Worm (Caenorhabditis elegans) whole organism, late embryonic: Measurements from ENCODE around the gene R107.9.
"Not testable (repeated sequence)": the region's sequence is repeated elsewhere in the genome, so short reads cannot be mapped to it uniquely, and the experiment has no call there.

Source experiments
- K09A11.1 ChIP-seq: sonication (generic microtip); optimal IDR thresholded peaks from 2 replicates; lab custom pipeline; 2017; ENCODE audit warnings: antibody characterized with exemption, mild to moderate bottlenecking, missing genetic modification characterization, missing compliant biosample characterization; ENCODE audit not compliant: insufficient read depth
- T23F11.4 ChIP-seq: fragments of 200-800 bp; sonication (Bioruptor generic); optimal IDR thresholded peaks from 2 replicates; lab custom pipeline; 2018; ENCODE audit warnings: mild to moderate bottlenecking, missing genetic modification characterization, missing compliant biosample characterization
- ceh-14 ChIP-seq: sonication (generic microtip); optimal IDR thresholded peaks from 2 replicates; lab custom pipeline; 2016; ENCODE audit warnings: missing genotype, missing genetic modification characterization, missing compliant biosample characterization
- ceh-18 ChIP-seq: sonication (generic microtip); optimal IDR thresholded peaks from 2 replicates; lab custom pipeline; 2016; ENCODE audit warnings: missing genetic modification characterization, missing compliant biosample characterization
- ceh-19 ChIP-seq: fragments of 200-800 bp; sonication (Bioruptor generic); optimal IDR thresholded peaks from 2 replicates; lab custom pipeline; 2018; ENCODE audit warnings: mild to moderate bottlenecking, missing genetic modification characterization, missing compliant biosample characterization
- ceh-22 ChIP-seq: sonication (generic microtip); optimal IDR thresholded peaks from 2 replicates; lab custom pipeline; 2017; ENCODE audit warnings: missing biosample characterization, missing genetic modification characterization
- ceh-30 ChIP-seq: fragments of 150-350 bp; optimal IDR thresholded peaks from 2 replicates; lab custom pipeline; 2014; ENCODE audit warnings: missing biosample characterization, missing genetic modification characterization
- ceh-31 ChIP-seq: sonication (generic microtip); optimal IDR thresholded peaks from 2 replicates; lab custom pipeline; 2016; ENCODE audit warnings: missing genetic modification characterization, missing compliant biosample characterization
- ceh-48 ChIP-seq: sonication (generic microtip); optimal IDR thresholded peaks from 2 replicates; lab custom pipeline; 2016; ENCODE audit warnings: missing genetic modification characterization, inconsistent platforms, missing compliant biosample characterization
- ceh-9 ChIP-seq: sonication (generic microtip); optimal IDR thresholded peaks from 2 replicates; lab custom pipeline; 2016; ENCODE audit warnings: mild to moderate bottlenecking, missing genetic modification characterization, inconsistent platforms, missing compliant biosample characterization
- dmd-4 ChIP-seq: sonication (generic microtip); optimal IDR thresholded peaks from 2 replicates; lab custom pipeline; 2016; ENCODE audit warnings: borderline replicate concordance, missing genetic modification characterization, missing compliant biosample characterization
- dve-1 ChIP-seq: sonication (generic microtip); optimal IDR thresholded peaks from 2 replicates; lab custom pipeline; 2017; ENCODE audit warnings: antibody characterized with exemption, mild to moderate bottlenecking, missing genetic modification characterization, missing compliant biosample characterization
- elt-4 ChIP-seq: sonication (generic microtip); optimal IDR thresholded peaks from 2 replicates; lab custom pipeline; 2016; ENCODE audit warnings: missing genetic modification characterization, missing compliant biosample characterization
- eyg-1 ChIP-seq: sonication (generic microtip); optimal IDR thresholded peaks from 2 replicates; lab custom pipeline; 2016; ENCODE audit warnings: missing genotype, missing genetic modification characterization, missing compliant biosample characterization
- fkh-10 ChIP-seq: fragments of 150-350 bp; optimal IDR thresholded peaks from 2 replicates; lab custom pipeline; 2014; ENCODE audit warnings: missing biosample characterization, missing genetic modification reagents, missing genetic modification characterization
- hlh-13 ChIP-seq: fragments of 200-800 bp; sonication (Bioruptor generic); optimal IDR thresholded peaks from 2 replicates; lab custom pipeline; 2018; ENCODE audit warnings: mild to moderate bottlenecking, missing genetic modification characterization, missing compliant biosample characterization
- hlh-6 ChIP-seq: sonication (generic microtip); optimal IDR thresholded peaks from 2 replicates; lab custom pipeline; 2016; ENCODE audit warnings: missing genotype, missing genetic modification characterization, missing compliant biosample characterization
- hlh-8 ChIP-seq: sonication (generic microtip); optimal IDR thresholded peaks from 2 replicates; lab custom pipeline; 2016; ENCODE audit warnings: missing genotype, missing genetic modification characterization, missing compliant biosample characterization
- madf-2 ChIP-seq: sonication (generic microtip); optimal IDR thresholded peaks from 2 replicates; lab custom pipeline; 2017; ENCODE audit warnings: missing genetic modification characterization, missing compliant biosample characterization
- mec-3 ChIP-seq: sonication (generic microtip); optimal IDR thresholded peaks from 2 replicates; lab custom pipeline; 2016; ENCODE audit warnings: borderline replicate concordance, missing genetic modification characterization, missing compliant biosample characterization
- nhr-232 ChIP-seq: sonication (generic microtip); optimal IDR thresholded peaks from 2 replicates; lab custom pipeline; 2016; ENCODE audit warnings: missing genetic modification characterization, missing compliant biosample characterization
- pat-9 ChIP-seq: fragments of 200-800 bp; sonication (Bioruptor generic); optimal IDR thresholded peaks from 2 replicates; lab custom pipeline; 2018; ENCODE audit warnings: mild to moderate bottlenecking, missing genetic modification characterization, moderate library complexity, missing compliant biosample characterization
- pax-1 ChIP-seq: fragments of 150-350 bp; optimal IDR thresholded peaks from 2 replicates; lab custom pipeline; 2014; ENCODE audit warnings: missing biosample characterization, missing genetic modification characterization
- pros-1 ChIP-seq: fragments of 150-350 bp; optimal IDR thresholded peaks from 2 replicates; lab custom pipeline; 2014; ENCODE audit warnings: missing biosample characterization, missing genetic modification reagents, missing genetic modification characterization
- ref-2 ChIP-seq: sonication (generic microtip); optimal IDR thresholded peaks from 2 replicates; lab custom pipeline; 2016; ENCODE audit warnings: missing genetic modification characterization, missing compliant biosample characterization
- sox-2 ChIP-seq: fragments of 200-800 bp; sonication (Bioruptor generic); IDR thresholded peaks from 2 replicates; pipeline ENCODE4 v1.3.6; 2022; ENCODE audit warnings: missing genetic modification reagents, missing genetic modification characterization, missing compliant biosample characterization
- sox-4 ChIP-seq: sonication (generic microtip); optimal IDR thresholded peaks from 2 replicates; lab custom pipeline; 2017; ENCODE audit warnings: mild to moderate bottlenecking, missing genetic modification characterization, inconsistent platforms, missing compliant biosample characterization
- tbx-7 ChIP-seq: sonication (generic microtip); optimal IDR thresholded peaks from 2 replicates; lab custom pipeline; 2016; ENCODE audit warnings: missing genotype, missing genetic modification characterization, missing compliant biosample characterization
- ttx-3 ChIP-seq: sonication (generic microtip); optimal IDR thresholded peaks from 2 replicates; lab custom pipeline; 2016; ENCODE audit warnings: missing genetic modification reagents, missing genetic modification characterization, missing compliant biosample characterization
- unc-86 ChIP-seq: sonication (generic microtip); optimal IDR thresholded peaks from 2 replicates; lab custom pipeline; 2016; ENCODE audit warnings: missing genetic modification characterization, missing compliant biosample characterization

R107.9 gene

DNA sequence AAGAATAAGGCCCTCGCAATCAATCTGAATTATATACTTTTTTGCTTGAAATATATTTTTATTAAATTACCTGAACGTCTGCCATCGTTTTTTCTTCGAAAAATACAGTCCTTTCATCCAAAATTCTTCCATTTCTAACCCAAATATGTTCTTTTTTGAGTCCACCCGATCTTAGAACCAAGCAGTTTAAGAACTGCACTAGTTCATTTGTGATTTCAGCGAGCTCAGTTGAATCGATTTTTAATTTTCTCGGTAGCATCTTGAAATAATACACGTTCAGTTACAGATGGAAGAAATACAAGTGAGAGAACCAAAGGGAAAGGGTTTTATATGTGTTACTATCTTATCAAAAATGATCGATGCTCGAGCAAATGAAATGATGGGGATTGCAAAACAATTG lies 38.2 kb upstream of the R107.9 start, which contains the start of gene F59B2.3:
F59B2.3 (minus strand) TSS at position 259 of the 400 bp plus-strand sequence.
- no peak for TF ChIP-seq pros-1
- TF ChIP-seq ceh-31 (tag; lab: Kevin White, UChicago) = no peak
- TF ChIP-seq unc-86 (tag; lab: Kevin White, UChicago) = no peak
- TF ChIP-seq dve-1 (tag; lab: Kevin White, UChicago) = no peak
- TF ChIP-seq madf-2 (tag; lab: Kevin White, UChicago) = no peak
- TF ChIP-seq pax-1 (tag; lab: Kevin White, UChicago) = no peak

ce11 chrIII:9001491-9001890 lies 36.3 kb upstream of the R107.9 start:
- no peak for TF ChIP-seq ceh-18
- TF ChIP-seq K09A11.1 (tag; lab: Kevin White, UChicago) = no peak
- TF ChIP-seq ceh-19 (GFP tag; lab: Kevin White, UChicago) = no peak
- TF ChIP-seq dve-1 (tag; lab: Kevin White, UChicago) = no peak
- TF ChIP-seq sox-4 (tag; lab: Kevin White, UChicago) = no peak
- TF ChIP-seq mec-3 (tag; lab: Kevin White, UChicago) = no peak
- TF ChIP-seq ceh-30 (tag; lab: Kevin White, UChicago) = no peak
- no peak for TF ChIP-seq ref-2 (tag; lab: Kevin White, UChicago)
- TF ChIP-seq nhr-232 (tag; lab: Kevin White, UChicago) = no peak
- TF ChIP-seq eyg-1 (tag; lab: Kevin White, UChicago) = no peak
- no peak for TF ChIP-seq fkh-10
- TF ChIP-seq dmd-4 (tag; lab: Kevin White, UChicago) = no peak
- no peak for TF ChIP-seq T23F11.4 (GFP tag; lab: Kevin White, UChicago)
- TF ChIP-seq tbx-7 (tag; lab: Kevin White, UChicago) = no peak
- TF ChIP-seq, all 69 proteins: peak for 0

DNA sequence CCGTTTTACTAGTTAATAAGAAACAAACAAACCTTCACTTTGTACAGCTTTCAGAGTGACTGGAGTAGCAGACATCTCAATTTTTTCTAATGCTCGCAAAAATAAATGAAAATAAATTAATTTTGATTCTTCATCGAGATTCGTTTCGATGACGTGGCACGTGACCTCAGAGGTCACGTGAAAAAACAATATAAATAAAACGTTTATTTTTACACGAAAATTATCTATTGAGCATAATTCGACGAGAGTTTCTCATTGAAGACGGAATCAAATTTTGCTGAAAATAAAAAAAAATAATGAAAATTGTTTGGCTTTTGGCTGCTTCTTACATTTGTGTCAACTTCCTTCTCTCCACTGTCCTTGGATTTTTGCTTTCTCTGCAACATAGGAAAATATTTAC lies 35.9 kb upstream of the R107.9 start, which contains the start of gene rpn-6.2:
rpn-6.2 (minus strand) TSS at position 101 of the 400 bp plus-strand sequence.
- TF ChIP-seq fkh-10 (no peak), hlh-6 (tag; lab: Kevin White, UChicago) (no peak), elt-4 (tag; lab: Kevin White, UChicago) (no peak), ceh-31 (tag; lab: Kevin White, UChicago) (no peak), ceh-48 (tag; lab: Kevin White, UChicago) (no peak), sox-2 (GFP tag; lab: Robert Waterston, UW) (no peak), ceh-30 (tag; lab: Kevin White, UChicago) (no peak), ceh-22 (tag; lab: Kevin White, UChicago) (no peak), ttx-3 (tag; lab: Kevin White, UChicago) (no peak), hlh-13 (no peak)

- no peak for TF ChIP-seq ceh-14 (tag; lab: Kevin White, UChicago)
- TF ChIP-seq eyg-1 (tag; lab: Kevin White, UChicago) = no peak
- no peak for TF ChIP-seq hlh-8 (tag; lab: Kevin White, UChicago)
- no peak for TF ChIP-seq K09A11.1 (tag; lab: Kevin White, UChicago)
- TF ChIP-seq fkh-10 = no peak
Measured at ce11 chrIII:9002545-9002944, 35.2 kb upstream of the R107.9 start, which contains the start of the genes F59B2.15 and zif-1. Gene F59B2.15 (minus strand): TSS chrIII:9002645. Gene zif-1 (plus strand): TSS chrIII:9002779.

DNA sequence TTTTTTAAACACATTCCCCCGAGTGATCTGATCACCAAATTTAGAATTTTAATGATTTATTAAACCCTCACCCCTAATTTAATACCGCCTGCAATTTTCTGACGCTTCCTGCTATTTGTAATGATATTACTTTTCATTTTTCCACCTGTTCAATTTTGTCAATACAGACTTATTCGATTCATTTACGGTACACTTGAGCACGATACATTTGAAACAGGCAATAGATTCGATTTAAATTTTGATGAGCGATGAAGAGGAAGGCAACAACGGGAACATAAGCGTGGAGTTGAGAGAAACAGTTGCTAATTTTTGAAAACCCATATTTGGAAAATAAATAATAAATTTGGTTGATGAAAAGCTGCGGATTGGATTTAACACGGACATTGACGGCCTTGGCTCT lies 33.1 kb upstream of the R107.9 start:
- TF ChIP-seq ceh-9 (tag; lab: Kevin White, UChicago) = no peak
- TF ChIP-seq ceh-14 (tag; lab: Kevin White, UChicago) = no peak
- TF ChIP-seq, all 69 proteins: peak for 0

DNA sequence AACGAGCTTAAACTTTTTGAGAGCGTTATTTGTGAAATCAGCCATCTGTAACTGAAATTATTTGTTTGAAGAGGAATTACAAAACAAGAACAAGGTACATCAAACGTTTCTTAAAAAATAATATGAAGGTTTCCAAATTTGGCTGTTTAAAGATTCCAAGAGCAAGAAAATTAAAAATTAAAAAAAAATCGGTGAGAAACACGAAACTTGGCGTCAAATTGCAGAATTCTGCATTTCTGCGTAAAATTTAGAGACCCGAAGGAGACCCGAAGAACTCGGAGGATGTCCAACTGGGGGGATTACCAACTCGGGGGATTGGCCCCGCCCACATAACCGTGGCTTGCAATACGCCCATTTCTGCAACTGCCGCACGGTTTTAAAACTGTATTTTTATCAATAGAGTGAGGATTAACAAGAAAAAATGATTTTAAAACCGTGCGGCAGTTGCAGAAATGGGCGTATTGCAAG lies 31.8 kb upstream of the R107.9 start, which contains the start of gene rab-6.1:
rab-6.1 (minus strand) TSS at position 51 of the 468 bp plus-strand sequence.
- not testable (repeated sequence) for TF ChIP-seq tbx-7 (tag; lab: Kevin White, UChicago); pat-9; nhr-232 (tag; lab: Kevin White, UChicago)
- TF ChIP-seq, all 69 proteins: peak for 0; not testable (repeated sequence) for 69
